Worm (Caenorhabditis elegans) whole organism, mixed stage, embryonic: ENCODE results near the gene F44E5.15.

Source experiments
- bed-3 ChIP-seq: fragments of 200-800 bp; sonication (Bioruptor generic); optimal IDR thresholded peaks from 3 replicates; lab custom pipeline; 2018; ENCODE audit warnings: mild to moderate bottlenecking, missing genetic modification characterization, moderate library complexity, missing compliant biosample characterization
- blmp-1 ChIP-seq: fragments of 150-350 bp; optimal IDR thresholded peaks from 2 replicates; lab custom pipeline; 2014; ENCODE audit warnings: missing biosample characterization, missing genetic modification characterization
- ces-1 ChIP-seq: fragments of 150-350 bp; optimal IDR thresholded peaks from 2 replicates; lab custom pipeline; 2014; ENCODE audit warnings: missing biosample characterization, missing genetic modification reagents, missing genetic modification characterization
- cnd-1 ChIP-seq: fragments of 200-800 bp; sonication (Bioruptor generic); optimal IDR thresholded peaks from 2 replicates; lab custom pipeline; 2018; ENCODE audit warnings: mild to moderate bottlenecking, missing genetic modification characterization, missing compliant biosample characterization
- lsy-2 ChIP-seq: fragments of 150-350 bp; optimal IDR thresholded peaks from 2 replicates; lab custom pipeline; 2014; ENCODE audit warnings: missing biosample characterization, missing genetic modification characterization
- mep-1 ChIP-seq: fragments of 150-350 bp; optimal IDR thresholded peaks from 2 replicates; lab custom pipeline; 2017; ENCODE audit warnings: missing biosample characterization, missing genetic modification reagents, missing genetic modification characterization, inconsistent platforms
- nhr-12 ChIP-seq: fragments of 150-350 bp; optimal IDR thresholded peaks from 2 replicates; lab custom pipeline; 2014; ENCODE audit warnings: missing biosample characterization, missing genetic modification characterization
- nhr-2 ChIP-seq: fragments of 150-350 bp; optimal IDR thresholded peaks from 2 replicates; lab custom pipeline; 2014; ENCODE audit warnings: missing biosample characterization, missing genetic modification characterization
- nhr-28 ChIP-seq: fragments of 150-350 bp; optimal IDR thresholded peaks from 2 replicates; lab custom pipeline; 2014; ENCODE audit warnings: missing biosample characterization, missing genetic modification characterization
- nhr-76 ChIP-seq: sonication (generic microtip); optimal IDR thresholded peaks from 2 replicates; lab custom pipeline; 2017; ENCODE audit warnings: missing biosample characterization, missing genetic modification characterization

DNA sequence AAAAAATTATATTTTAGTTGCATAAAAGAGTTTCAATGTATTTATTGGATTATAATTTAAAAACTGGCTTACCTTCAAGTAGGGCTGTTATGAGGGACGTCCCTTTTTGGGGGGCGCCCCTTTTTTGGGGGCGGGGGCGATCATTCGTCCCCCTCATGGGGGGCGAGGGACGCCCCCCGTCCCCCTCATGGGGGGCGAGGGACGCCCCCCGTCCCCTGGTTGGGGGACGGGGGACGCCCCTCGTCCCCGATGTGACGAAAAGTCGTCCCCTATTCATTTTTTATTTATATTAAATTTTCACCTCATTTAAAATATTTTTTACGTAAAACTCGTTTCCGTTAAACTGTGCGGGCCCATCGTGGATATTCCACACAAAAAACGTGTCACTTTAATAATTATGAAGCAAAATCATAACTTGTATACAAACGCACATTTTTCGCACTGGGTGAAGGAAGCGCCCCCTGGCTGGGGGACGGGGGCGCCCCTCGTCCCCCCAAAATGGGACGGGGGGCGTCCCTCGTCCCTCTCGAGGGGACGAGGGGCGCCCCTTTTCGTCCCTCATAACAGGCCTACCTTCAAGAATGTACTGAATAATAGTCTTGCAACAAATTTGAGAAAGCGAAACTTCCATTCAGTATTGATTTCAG is 6.8 kb upstream of the F44E5.15 start:
- TF ChIP-seq blmp-1 (tag; lab: Kevin White, UChicago) (no peak), cnd-1 (tag; lab: Kevin White, UChicago) (no peak), mep-1 (no peak), ces-1 (GFP tag; lab: Kevin White, UChicago) (no peak), nhr-76 (tag; lab: Kevin White, UChicago) (no peak), bed-3 (GFP tag; lab: Kevin White, UChicago) (no peak), nhr-2 (no peak), lsy-2 (tag; lab: Kevin White, UChicago) (no peak), nhr-12 (tag; lab: Kevin White, UChicago) (no peak), nhr-28 (tag; lab: Kevin White, UChicago) (no peak)
